Fruit fly (Drosophila melanogaster) whole organism, prepupa: ENCODE results near the gene Drgx.

Experiments used
- Blimp-1 ChIP-seq: fragments of 200-800 bp; sonication (Bioruptor generic); optimal IDR thresholded peaks from 3 replicates; lab custom pipeline; 2017; ENCODE audit warnings: missing biosample characterization, missing genetic modification characterization, mild to moderate bottlenecking, moderate library complexity, missing genetic modification reagents
- CG10631 ChIP-seq: fragments of 200-800 bp; sonication (Bioruptor generic); optimal IDR thresholded peaks from 2 replicates; lab custom pipeline; 2016; ENCODE audit warnings: missing biosample characterization, missing genetic modification characterization
- CG10669 ChIP-seq: fragments of 200-800 bp; sonication (Bioruptor generic); optimal IDR thresholded peaks from 3 replicates; lab custom pipeline; 2018; ENCODE audit warnings: missing biosample characterization, mild to moderate bottlenecking, missing genetic modification characterization, moderate library complexity
- CG11294 ChIP-seq: fragments of 200-800 bp; sonication (Bioruptor generic); IDR thresholded peaks from 2 replicates; pipeline ENCODE4 v1.3.6; 2022; ENCODE audit warnings: missing biosample characterization, missing genetic modification characterization
- CG11762 ChIP-seq: fragments of 200-800 bp; sonication (Bioruptor generic); optimal IDR thresholded peaks from 3 replicates; lab custom pipeline; 2016; ENCODE audit warnings: missing biosample characterization, missing genetic modification characterization; ENCODE audit not compliant: insufficient read depth
- CG11902 ChIP-seq: fragments of 200-800 bp; sonication (Bioruptor generic); optimal IDR thresholded peaks from 3 replicates; lab custom pipeline; 2016; ENCODE audit warnings: missing biosample characterization, missing genetic modification characterization
- CG15336 ChIP-seq: fragments of 200-800 bp; sonication (Bioruptor generic); IDR thresholded peaks from 2 replicates; pipeline ENCODE4 v1.3.6; 2022; ENCODE audit warnings: missing biosample characterization, missing genetic modification characterization
- CG1621 ChIP-seq: fragments of 200-800 bp; sonication (Bioruptor generic); optimal IDR thresholded peaks from 3 replicates; lab custom pipeline; 2018; ENCODE audit warnings: missing biosample characterization, mild to moderate bottlenecking, missing genetic modification characterization
- CG16779 ChIP-seq: fragments of 200-800 bp; sonication (Bioruptor generic); optimal IDR thresholded peaks from 3 replicates; lab custom pipeline; 2017; ENCODE audit warnings: missing biosample characterization, mild to moderate bottlenecking, missing genetic modification characterization
- CG3032 ChIP-seq: fragments of 200-800 bp; optimal IDR thresholded peaks from 2 replicates; lab custom pipeline; 2019; ENCODE audit warnings: missing biosample characterization, mild to moderate bottlenecking, missing genetic modification characterization, moderate library complexity
- CG31627 ChIP-seq: fragments of 200-800 bp; sonication (Bioruptor generic); optimal IDR thresholded peaks from 3 replicates; lab custom pipeline; 2016; ENCODE audit warnings: missing biosample characterization, missing genetic modification characterization
- CG32006 ChIP-seq: fragments of 200-800 bp; sonication (Bioruptor generic); optimal IDR thresholded peaks from 3 replicates; lab custom pipeline; 2017; ENCODE audit warnings: missing biosample characterization, mild to moderate bottlenecking, missing genetic modification characterization
- CG34406 ChIP-seq: fragments of 200-800 bp; sonication (Bioruptor generic); optimal IDR thresholded peaks from 3 replicates; lab custom pipeline; 2016; ENCODE audit warnings: missing biosample characterization, missing genetic modification characterization
- CG3919 ChIP-seq: fragments of 200-800 bp; sonication (Bioruptor generic); optimal IDR thresholded peaks from 3 replicates; lab custom pipeline; 2016; ENCODE audit warnings: missing biosample characterization, missing genetic modification characterization
- CG4318 ChIP-seq: fragments of 200-800 bp; sonication (Bioruptor generic); optimal IDR thresholded peaks from 3 replicates; lab custom pipeline; 2017; ENCODE audit warnings: missing biosample characterization, mild to moderate bottlenecking, missing genetic modification characterization
- CG6163 ChIP-seq: fragments of 200-800 bp; sonication (Bioruptor generic); IDR thresholded peaks from 3 replicates; pipeline ENCODE4 v1.3.6; 2022; ENCODE audit warnings: missing biosample characterization, missing genetic modification characterization
- CG6276 ChIP-seq: fragments of 200-800 bp; sonication (Bioruptor generic); optimal IDR thresholded peaks from 2 replicates; lab custom pipeline; 2017; ENCODE audit warnings: missing biosample characterization, mild to moderate bottlenecking, missing genetic modification characterization
- CG6792 ChIP-seq: fragments of 200-800 bp; sonication (Bioruptor generic); optimal IDR thresholded peaks from 3 replicates; lab custom pipeline; 2016; ENCODE audit warnings: missing biosample characterization, missing genetic modification characterization
- CG6808 ChIP-seq: fragments of 200-800 bp; sonication (Bioruptor generic); optimal IDR thresholded peaks from 3 replicates; lab custom pipeline; 2017; ENCODE audit warnings: missing biosample characterization, missing genetic modification characterization, mild to moderate bottlenecking, moderate library complexity, missing genetic modification reagents
- CG6854 ChIP-seq: fragments of 200-800 bp; sonication (Bioruptor generic); optimal IDR thresholded peaks from 2 replicates; lab custom pipeline; 2017; ENCODE audit warnings: missing biosample characterization, mild to moderate bottlenecking, missing genetic modification characterization
- CG8319 ChIP-seq: fragments of 200-800 bp; sonication (Bioruptor generic); optimal IDR thresholded peaks from 3 replicates; lab custom pipeline; 2016; ENCODE audit warnings: missing biosample characterization, missing genetic modification characterization
- CG8632 ChIP-seq: fragments of 200-800 bp; sonication (Bioruptor generic); optimal IDR thresholded peaks from 3 replicates; lab custom pipeline; 2016; ENCODE audit warnings: missing biosample characterization, missing genetic modification characterization
- Eip75B ChIP-seq: fragments of 200-800 bp; sonication (Bioruptor generic); optimal IDR thresholded peaks from 3 replicates; lab custom pipeline; 2016; ENCODE audit warnings: missing biosample characterization, missing genetic modification characterization
- Eip78C ChIP-seq: fragments of 200-800 bp; sonication (Bioruptor generic); peaks from one replicate; lab custom pipeline; 2016; ENCODE audit warnings: missing biosample characterization, missing genetic modification characterization
- Eip93F ChIP-seq: fragments of 200-800 bp; sonication (Bioruptor generic); optimal IDR thresholded peaks from 2 replicates; lab custom pipeline; 2016; ENCODE audit warnings: missing biosample characterization, mild to moderate bottlenecking, missing genetic modification characterization
- Ets21C ChIP-seq: fragments of 200-800 bp; sonication (Bioruptor generic); optimal IDR thresholded peaks from 3 replicates; lab custom pipeline; 2016; ENCODE audit warnings: missing biosample characterization, missing genetic modification characterization
- Gug ChIP-seq: fragments of 200-800 bp; sonication (Bioruptor generic); IDR thresholded peaks from 2 replicates; pipeline ENCODE4 v1.3.6; 2022; ENCODE audit warnings: missing biosample characterization, missing genetic modification characterization
- Hr39 ChIP-seq: fragments of 200-800 bp; sonication (Bioruptor generic); optimal IDR thresholded peaks from 2 replicates; lab custom pipeline; 2016; ENCODE audit warnings: missing biosample characterization, missing genetic modification characterization
- Hr4 ChIP-seq: fragments of 200-800 bp; sonication (Bioruptor generic); optimal IDR thresholded peaks from 3 replicates; lab custom pipeline; 2016; ENCODE audit warnings: missing biosample characterization, missing genetic modification characterization
- Met ChIP-seq: fragments of 200-800 bp; sonication (Bioruptor generic); optimal IDR thresholded peaks from 3 replicates; lab custom pipeline; 2016; ENCODE audit warnings: missing biosample characterization, missing genetic modification characterization
- OdsH ChIP-seq: fragments of 200-800 bp; sonication (Bioruptor generic); optimal IDR thresholded peaks from 3 replicates; lab custom pipeline; 2016; ENCODE audit warnings: missing biosample characterization, missing genetic modification characterization
- Smox ChIP-seq: fragments of 200-800 bp; sonication (Bioruptor generic); optimal IDR thresholded peaks from 3 replicates; lab custom pipeline; 2016; ENCODE audit warnings: missing biosample characterization, missing genetic modification characterization
- Sox102F ChIP-seq: fragments of 200-800 bp; sonication (Bioruptor generic); optimal IDR thresholded peaks from 2 replicates; lab custom pipeline; 2016; ENCODE audit warnings: missing biosample characterization, mild to moderate bottlenecking, missing genetic modification characterization
- Sox15 ChIP-seq: fragments of 200-800 bp; sonication (Bioruptor generic); optimal IDR thresholded peaks from 3 replicates; lab custom pipeline; 2016; ENCODE audit warnings: missing biosample characterization, missing genetic modification characterization
- achi ChIP-seq: fragments of 200-800 bp; sonication (Bioruptor generic); optimal IDR thresholded peaks from 3 replicates; lab custom pipeline; 2016; ENCODE audit warnings: missing biosample characterization, missing genetic modification characterization
- dac ChIP-seq: fragments of 200-800 bp; sonication (Bioruptor generic); optimal IDR thresholded peaks from 2 replicates; lab custom pipeline; 2017; ENCODE audit warnings: missing biosample characterization, mild to moderate bottlenecking, missing genetic modification characterization
- eg ChIP-seq: fragments of 200-800 bp; sonication (Bioruptor generic); IDR thresholded peaks from 3 replicates; pipeline ENCODE4 v1.3.6; 2022; ENCODE audit warnings: missing biosample characterization, missing genetic modification characterization
- esn ChIP-seq: fragments of 200-800 bp; sonication (Bioruptor generic); optimal IDR thresholded peaks from 2 replicates; lab custom pipeline; 2016; ENCODE audit warnings: missing biosample characterization, mild to moderate bottlenecking, missing genetic modification characterization, moderate library complexity
- fd59A ChIP-seq: fragments of 200-800 bp; sonication (Bioruptor generic); optimal IDR thresholded peaks from 2 replicates; lab custom pipeline; 2017; ENCODE audit warnings: missing biosample characterization, mild to moderate bottlenecking, missing genetic modification characterization, missing genetic modification reagents
- fd85E ChIP-seq: fragments of 200-800 bp; sonication (Bioruptor generic); optimal IDR thresholded peaks from 3 replicates; lab custom pipeline; 2016; ENCODE audit warnings: missing biosample characterization, missing genetic modification characterization
- lz ChIP-seq: fragments of 200-800 bp; sonication (Bioruptor generic); optimal IDR thresholded peaks from 3 replicates; lab custom pipeline; 2016; ENCODE audit warnings: missing biosample characterization, missing genetic modification characterization
- net ChIP-seq: fragments of 200-800 bp; sonication (Bioruptor generic); optimal IDR thresholded peaks from 3 replicates; lab custom pipeline; 2016; ENCODE audit warnings: missing biosample characterization, missing genetic modification characterization
- pdm3 ChIP-seq: fragments of 200-800 bp; sonication (Bioruptor generic); optimal IDR thresholded peaks from 3 replicates; lab custom pipeline; 2016; ENCODE audit warnings: missing biosample characterization, missing genetic modification characterization
- salr ChIP-seq, 2 experiments: fragments of 200-800 bp; sonication (Bioruptor generic); optimal IDR thresholded peaks; 3 replicates each; lab custom pipeline; 2016 to 2018; ENCODE audit warnings: missing biosample characterization in 2 of 2, missing genetic modification characterization in 2 of 2, mild to moderate bottlenecking in 1 of 2
- spab ChIP-seq: fragments of 200-800 bp; sonication (Bioruptor generic); optimal IDR thresholded peaks from 2 replicates; lab custom pipeline; 2017; ENCODE audit warnings: missing biosample characterization, mild to moderate bottlenecking, missing genetic modification characterization, missing genetic modification reagents
- ss ChIP-seq, 2 experiments: fragments of 200-800 bp; sonication (Bioruptor generic); optimal IDR thresholded peaks; 2 replicates in 1 of 2; 3 replicates in 1 of 2; lab custom pipeline; 2017 to 2018; ENCODE audit warnings: mild to moderate bottlenecking in 2 of 2, missing biosample characterization in 2 of 2, missing genetic modification characterization in 2 of 2, moderate library complexity in 1 of 2
- svp ChIP-seq: fragments of 200-800 bp; sonication (Bioruptor generic); peaks from one replicate; lab custom pipeline; 2016; ENCODE audit warnings: missing biosample characterization, missing genetic modification characterization
- topi ChIP-seq: fragments of 200-800 bp; sonication (Bioruptor generic); optimal IDR thresholded peaks from 3 replicates; lab custom pipeline; 2016; ENCODE audit warnings: missing biosample characterization, missing genetic modification characterization
- vri ChIP-seq: fragments of 200-800 bp; sonication (Bioruptor generic); optimal IDR thresholded peaks from 3 replicates; lab custom pipeline; 2016; ENCODE audit warnings: missing biosample characterization, mild to moderate bottlenecking, missing genetic modification characterization

Gene Drgx

DNA sequence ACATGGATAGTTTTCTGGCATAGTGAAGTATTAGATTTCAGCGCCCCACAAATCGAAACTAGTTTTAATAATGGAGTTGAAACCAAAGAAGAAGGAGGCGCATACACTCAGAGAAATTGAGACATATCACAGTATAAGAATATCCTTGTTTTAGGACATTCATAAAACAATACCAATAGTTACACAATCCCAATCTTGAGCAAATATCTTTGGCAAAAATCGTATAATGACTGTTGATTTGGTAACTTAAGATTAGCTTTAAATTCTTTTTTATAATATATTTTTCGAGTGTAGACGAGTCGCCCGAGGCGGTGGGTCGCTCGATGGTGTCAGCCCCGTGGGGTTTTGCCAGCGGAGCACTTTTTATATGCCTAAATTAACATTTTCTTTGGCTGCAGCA lies 27.1 kb upstream of the Drgx start (continued):
- TF ChIP-seq CG15336 (GFP tag; lab: Robert Waterston, UW) (peak; percentile 86), CG10669 (GFP tag; lab: Kevin White, UChicago) (no peak), CG16779 (no peak), svp (no peak), achi (GFP tag; lab: Kevin White, UChicago) (no peak), Met (GFP tag; lab: Kevin White, UChicago) (no peak), vri (GFP tag; lab: Kevin White, UChicago) (no peak), esn (GFP tag; lab: Kevin White, UChicago) (no peak), OdsH (GFP tag; lab: Kevin White, UChicago) (no peak), Sox15 (no peak), CG11294 (GFP tag; lab: Robert Waterston, UW) (no peak), fd85E (GFP tag; lab: Kevin White, UChicago) (no peak), Eip78C (GFP tag; lab: Kevin White, UChicago) (peak; percentile 80), dac (GFP tag; lab: Kevin White, UChicago) (no peak), salr (GFP tag; optimal IDR thresholded peaks at IDR 0.05; lab: Kevin White, UChicago) (peak in 1 of 2 experiments; percentile 11), CG8632 (no peak), CG3032 (tag; lab: Kevin White, UChicago) (no peak), CG34406 (GFP tag; lab: Kevin White, UChicago) (no peak), Gug (GFP tag; lab: Robert Waterston, UW) (no peak), CG6163 (GFP tag; lab: Robert Waterston, UW) (peak; percentile 68)

- TF ChIP-seq topi (GFP tag; lab: Kevin White, UChicago) (no peak), achi (GFP tag; lab: Kevin White, UChicago) (no peak), Sox15 (no peak), net (no peak), CG11902 (GFP tag; lab: Kevin White, UChicago) (no peak), dac (GFP tag; lab: Kevin White, UChicago) (no peak), Blimp-1 (GFP tag; lab: Kevin White, UChicago) (no peak), svp (peak; percentile 99), Hr39 (GFP tag; lab: Kevin White, UChicago) (no peak), eg (0 out of 3 replicates have a peak, but pooled peaks have one; percentile 30), CG10631 (no peak), CG11294 (GFP tag; lab: Robert Waterston, UW) (peak; percentile 46; the same call in 1 of the 2 replicates), CG16779 (peak; percentile 2), pdm3 (no peak), CG6276 (GFP tag; lab: Kevin White, UChicago) (peak; percentile 1), Sox102F (GFP tag; lab: Kevin White, UChicago) (no peak), CG6808 (GFP tag; lab: Kevin White, UChicago) (peak; percentile 34), CG11762 (no peak), CG6792 (no peak), fd59A (GFP tag; lab: Kevin White, UChicago) (no peak), ss (GFP tag; optimal IDR thresholded peaks at IDR 0.05; lab: Kevin White, UChicago) (peak; percentile 24 to 46), Gug (GFP tag; lab: Robert Waterston, UW) (no peak), CG8319 (GFP tag; lab: Kevin White, UChicago) (no peak), Ets21C (no peak), CG31627 (GFP tag; lab: Kevin White, UChicago) (no peak), Eip93F (GFP tag; lab: Kevin White, UChicago) (no peak), OdsH (GFP tag; lab: Kevin White, UChicago) (no peak), CG1621 (tag; lab: Kevin White, UChicago) (peak; percentile 62), CG6854 (GFP tag; lab: Kevin White, UChicago) (no peak), spab (GFP tag; lab: Kevin White, UChicago) (peak; percentile 5), lz (no peak), Met (GFP tag; lab: Kevin White, UChicago) (no peak), CG34406 (GFP tag; lab: Kevin White, UChicago) (no peak), CG15336 (GFP tag; lab: Robert Waterston, UW) (peak; percentile 16; the same call in 1 of the 2 replicates), Smox (GFP tag; lab: Kevin White, UChicago) (no peak), CG3032 (tag; lab: Kevin White, UChicago) (no peak), CG32006 (GFP tag; lab: Kevin White, UChicago) (no peak), CG3919 (GFP tag; lab: Kevin White, UChicago) (no peak), Eip75B (GFP tag; lab: Kevin White, UChicago) (peak; percentile 22), CG4318 (GFP tag; lab: Kevin White, UChicago) (no peak), fd85E (GFP tag; lab: Kevin White, UChicago) (no peak), Hr4 (no peak)
Observed at dm6 chr2L:3639924-3640323, 22.6 kb upstream of the Drgx start.
